Fruit fly (Drosophila melanogaster): ENCODE data around the gene Trs33.

The Trs33 gene

dm6 chr3R:15342926-15343685 lies 7.7 kb downstream of the Trs33 start, which contains the start of gene Nagk (continued):
- TF ChIP-seq D19A (tag; optimal IDR thresholded peaks at IDR 0.05) (peak; percentile 24), Aef1 (GFP tag; IDR thresholded peaks at IDR 0.05) (peak; percentile 11; the same call in 1 of the 3 replicates), Meics (GFP tag; optimal IDR thresholded peaks at IDR 0.05) (peak; percentile 81), CG15601 (tag; optimal IDR thresholded peaks at IDR 0.05) (peak; percentile 14), Jarid2 (GFP tag; optimal IDR thresholded peaks at IDR 0.05) (peak; percentile 59), CG12659 (GFP tag; optimal IDR thresholded peaks at IDR 0.05) (peak; percentile 66), CG15073 (GFP tag; optimal IDR thresholded peaks at IDR 0.05) (no peak), CG10543 (GFP tag; optimal IDR thresholded peaks at IDR 0.05) (peak; percentile 67), Asciz (GFP tag; optimal IDR thresholded peaks at IDR 0.05) (no peak), hbn (GFP tag; IDR thresholded peaks at IDR 0.05; ENCODE audit: partially characterized antibody) (no peak), HLH3B (GFP tag; IDR thresholded peaks at IDR 0.05) (peak; percentile 39), CG13287 (GFP tag; IDR thresholded peaks at IDR 0.05; ENCODE audit: partially characterized antibody) (peak; percentile 36; the same call in 1 of the 2 replicates), zfh2 (GFP tag; optimal IDR thresholded peaks at IDR 0.05) (peak; percentile 64), CG33213 (GFP tag; optimal IDR thresholded peaks at IDR 0.05) (peak; percentile 29), Dad (GFP tag; optimal IDR thresholded peaks at IDR 0.05) (peak; percentile 54), Atf6 (GFP tag; IDR thresholded peaks at IDR 0.05) (peak; percentile 13; the same call in 1 of the 2 replicates), Ets97D (GFP tag; optimal IDR thresholded peaks at IDR 0.05) (peak; percentile 35), tgo (GFP tag; IDR thresholded peaks at IDR 0.05) (no peak), B-H2 (GFP tag; optimal IDR thresholded peaks at IDR 0.05) (peak; percentile 43), CG4707 (GFP tag; optimal IDR thresholded peaks at IDR 0.05) (no peak), CG16779 (GFP tag; IDR thresholded peaks at IDR 0.05) (no peak), CG15269 (tag; optimal IDR thresholded peaks at IDR 0.05) (peak; percentile 60), fd3F (GFP tag; optimal IDR thresholded peaks at IDR 0.05) (peak; percentile 22), Doc2 (GFP tag; IDR thresholded peaks at IDR 0.05) (no peak), scrt (GFP tag; optimal IDR thresholded peaks at IDR 0.05) (peak; percentile 42), ATbp (GFP tag; optimal IDR thresholded peaks at IDR 0.05) (no peak), Dip2 (GFP tag; IDR thresholded peaks at IDR 0.05) (no peak), fd96Cb (tag; optimal IDR thresholded peaks at IDR 0.05) (peak; percentile 41), CG1024 (GFP tag; IDR thresholded peaks at IDR 0.05) (peak; percentile 22; the same call in 1 of the 2 replicates), CG4404 (GFP tag; IDR thresholded peaks at IDR 0.05) (no peak), emc (GFP tag; optimal IDR thresholded peaks at IDR 0.05) (peak; percentile 45), CG12236 (GFP tag; optimal IDR thresholded peaks at IDR 0.05) (no peak), zen2 (GFP tag; IDR thresholded peaks at IDR 0.05; ENCODE audit: partially characterized antibody) (no peak), jing (GFP tag; optimal IDR thresholded peaks at IDR 0.05) (no peak), CG8290 (GFP tag; optimal IDR thresholded peaks at IDR 0.05) (no peak), CG8290 (tag; optimal IDR thresholded peaks at IDR 0.05) (peak in 1 of 2 experiments; percentile 80), dm (GFP tag; optimal IDR thresholded peaks at IDR 0.05) (peak; percentile 38), chn (GFP tag; optimal IDR thresholded peaks at IDR 0.05) (peak; percentile 43), CG6813 (GFP tag; optimal IDR thresholded peaks at IDR 0.05) (no peak), CG2678 (tag; optimal IDR thresholded peaks at IDR 0.05) (peak; percentile 79), CG11398 (GFP tag; optimal IDR thresholded peaks at IDR 0.05) (no peak), CG14014 (GFP tag; IDR thresholded peaks at IDR 0.05) (peak; percentile 39), Fer1 (GFP tag; optimal IDR thresholded peaks at IDR 0.05) (peak; percentile 37), crc (GFP tag; optimal IDR thresholded peaks at IDR 0.05) (peak; percentile 12), Ptx1 (GFP tag; IDR thresholded peaks at IDR 0.05) (0 out of 2 replicates have a peak, but pooled peaks have one; percentile 39), MESR4 (GFP tag; optimal IDR thresholded peaks at IDR 0.05) (peak; percentile 56), Mad (GFP tag; optimal IDR thresholded peaks at IDR 0.05) (peak; percentile 36), CG9609 (GFP tag; optimal IDR thresholded peaks at IDR 0.05) (peak; percentile 25), ttk (GFP tag; IDR thresholded peaks at IDR 0.05) (no peak)

Measured in whole organism, embryonic.